Worm (Caenorhabditis elegans) whole organism, late embryonic: Measurements from ENCODE around the gene dolk-1.

Experiments
- C08G9.2 ChIP-seq: sonication (generic microtip); optimal IDR thresholded peaks from 2 replicates; lab custom pipeline; 2016; ENCODE audit warnings: mild to moderate bottlenecking, missing genetic modification characterization, moderate library complexity, missing compliant biosample characterization
- C38D4.7 ChIP-seq: fragments of 200-800 bp; sonication (Bioruptor generic); optimal IDR thresholded peaks from 2 replicates; lab custom pipeline; 2018; ENCODE audit warnings: mild to moderate bottlenecking, missing genetic modification characterization, moderate library complexity, missing compliant biosample characterization
- F13H6.1 ChIP-seq: sonication (generic microtip); optimal IDR thresholded peaks from 2 replicates; lab custom pipeline; 2016; ENCODE audit warnings: missing genetic modification characterization, missing compliant biosample characterization
- K02D7.2 ChIP-seq: sonication (generic microtip); optimal IDR thresholded peaks from 2 replicates; lab custom pipeline; 2017; ENCODE audit warnings: mild to moderate bottlenecking, missing genetic modification characterization, missing compliant biosample characterization
- K09A11.1 ChIP-seq: sonication (generic microtip); optimal IDR thresholded peaks from 2 replicates; lab custom pipeline; 2017; ENCODE audit warnings: antibody characterized with exemption, mild to moderate bottlenecking, missing genetic modification characterization, missing compliant biosample characterization; ENCODE audit not compliant: insufficient read depth
- Y22D7AL.16 ChIP-seq: sonication (generic microtip); optimal IDR thresholded peaks from 2 replicates; lab custom pipeline; 2016; ENCODE audit warnings: missing genetic modification characterization, missing compliant biosample characterization
- ahr-1 ChIP-seq: sonication (generic microtip); optimal IDR thresholded peaks from 2 replicates; lab custom pipeline; 2016; ENCODE audit warnings: missing genetic modification characterization, missing compliant biosample characterization
- ama-1 ChIP-seq: fragments of 150-350 bp; optimal IDR thresholded peaks from 2 replicates; lab custom pipeline; 2014
- ceh-14 ChIP-seq: sonication (generic microtip); optimal IDR thresholded peaks from 2 replicates; lab custom pipeline; 2016; ENCODE audit warnings: missing genotype, missing genetic modification characterization, missing compliant biosample characterization
- ceh-19 ChIP-seq: fragments of 200-800 bp; sonication (Bioruptor generic); optimal IDR thresholded peaks from 2 replicates; lab custom pipeline; 2018; ENCODE audit warnings: mild to moderate bottlenecking, missing genetic modification characterization, missing compliant biosample characterization
- ceh-2 ChIP-seq: sonication (generic microtip); optimal IDR thresholded peaks from 2 replicates; lab custom pipeline; 2016; ENCODE audit warnings: missing genotype, missing genetic modification characterization, missing compliant biosample characterization
- ceh-22 ChIP-seq: sonication (generic microtip); optimal IDR thresholded peaks from 2 replicates; lab custom pipeline; 2017; ENCODE audit warnings: missing biosample characterization, missing genetic modification characterization
- ceh-24 ChIP-seq: sonication (generic microtip); optimal IDR thresholded peaks from 2 replicates; lab custom pipeline; 2016; ENCODE audit warnings: mild to moderate bottlenecking, missing genetic modification characterization, missing compliant biosample characterization
- ceh-30 ChIP-seq: fragments of 150-350 bp; optimal IDR thresholded peaks from 2 replicates; lab custom pipeline; 2014; ENCODE audit warnings: missing biosample characterization, missing genetic modification characterization
- ceh-31 ChIP-seq: sonication (generic microtip); optimal IDR thresholded peaks from 2 replicates; lab custom pipeline; 2016; ENCODE audit warnings: missing genetic modification characterization, missing compliant biosample characterization
- ceh-34 ChIP-seq: sonication (generic microtip); optimal IDR thresholded peaks from 2 replicates; lab custom pipeline; 2016; ENCODE audit warnings: mild to moderate bottlenecking, missing genetic modification characterization, missing compliant biosample characterization
- ceh-48 ChIP-seq: sonication (generic microtip); optimal IDR thresholded peaks from 2 replicates; lab custom pipeline; 2016; ENCODE audit warnings: missing genetic modification characterization, inconsistent platforms, missing compliant biosample characterization
- che-1 ChIP-seq: sonication (generic microtip); optimal IDR thresholded peaks from 2 replicates; lab custom pipeline; 2016; ENCODE audit warnings: mild to moderate bottlenecking, missing genetic modification characterization, missing compliant biosample characterization
- dmd-4 ChIP-seq: sonication (generic microtip); optimal IDR thresholded peaks from 2 replicates; lab custom pipeline; 2016; ENCODE audit warnings: borderline replicate concordance, missing genetic modification characterization, missing compliant biosample characterization
- dve-1 ChIP-seq: sonication (generic microtip); optimal IDR thresholded peaks from 2 replicates; lab custom pipeline; 2017; ENCODE audit warnings: antibody characterized with exemption, mild to moderate bottlenecking, missing genetic modification characterization, missing compliant biosample characterization
- elt-2 ChIP-seq: sonication (generic microtip); optimal IDR thresholded peaks from 2 replicates; lab custom pipeline; 2016; ENCODE audit warnings: missing genetic modification reagents, missing genetic modification characterization, missing compliant biosample characterization
- elt-4 ChIP-seq: sonication (generic microtip); optimal IDR thresholded peaks from 2 replicates; lab custom pipeline; 2016; ENCODE audit warnings: missing genetic modification characterization, missing compliant biosample characterization
- ets-4 ChIP-seq: sonication (generic microtip); optimal IDR thresholded peaks from 2 replicates; lab custom pipeline; 2016; ENCODE audit warnings: missing genetic modification characterization, missing compliant biosample characterization
- fax-1 ChIP-seq: sonication (generic microtip); optimal IDR thresholded peaks from 2 replicates; lab custom pipeline; 2016; ENCODE audit warnings: missing genotype, missing genetic modification characterization, missing compliant biosample characterization
- fkh-10 ChIP-seq: fragments of 150-350 bp; optimal IDR thresholded peaks from 2 replicates; lab custom pipeline; 2014; ENCODE audit warnings: missing biosample characterization, missing genetic modification reagents, missing genetic modification characterization
- fkh-6 ChIP-seq: sonication (generic microtip); optimal IDR thresholded peaks from 2 replicates; lab custom pipeline; 2016; ENCODE audit warnings: missing genetic modification characterization, missing compliant biosample characterization
- hlh-30 ChIP-seq: sonication (generic microtip); optimal IDR thresholded peaks from 2 replicates; lab custom pipeline; 2017; ENCODE audit warnings: antibody characterized with exemption, missing genetic modification characterization, missing compliant biosample characterization; ENCODE audit not compliant: insufficient read depth
- hlh-6 ChIP-seq: sonication (generic microtip); optimal IDR thresholded peaks from 2 replicates; lab custom pipeline; 2016; ENCODE audit warnings: missing genotype, missing genetic modification characterization, missing compliant biosample characterization
- lim-6 ChIP-seq: sonication (generic microtip); optimal IDR thresholded peaks from 2 replicates; lab custom pipeline; 2016; ENCODE audit warnings: missing genetic modification characterization, missing compliant biosample characterization
- lin-11 ChIP-seq: fragments of 200-800 bp; sonication (Bioruptor generic); optimal IDR thresholded peaks from 2 replicates; lab custom pipeline; 2018; ENCODE audit warnings: mild to moderate bottlenecking, missing genetic modification characterization, missing compliant biosample characterization
- madf-2 ChIP-seq: sonication (generic microtip); optimal IDR thresholded peaks from 2 replicates; lab custom pipeline; 2017; ENCODE audit warnings: missing genetic modification characterization, missing compliant biosample characterization
- mec-3 ChIP-seq: sonication (generic microtip); optimal IDR thresholded peaks from 2 replicates; lab custom pipeline; 2016; ENCODE audit warnings: borderline replicate concordance, missing genetic modification characterization, missing compliant biosample characterization
- nfya-1 ChIP-seq: sonication (generic microtip); optimal IDR thresholded peaks from 2 replicates; lab custom pipeline; 2017; ENCODE audit warnings: missing genetic modification characterization, mild to moderate bottlenecking, missing compliant biosample characterization, antibody characterized with exemption, moderate library complexity
- odd-2 ChIP-seq: sonication (generic microtip); optimal IDR thresholded peaks from 2 replicates; lab custom pipeline; 2017; ENCODE audit warnings: antibody characterized with exemption, mild to moderate bottlenecking, missing genetic modification characterization, missing compliant biosample characterization
- pha-2 ChIP-seq: sonication (generic microtip); optimal IDR thresholded peaks from 2 replicates; lab custom pipeline; 2017; ENCODE audit warnings: mild to moderate bottlenecking, missing genetic modification characterization, missing compliant biosample characterization
- pha-4 ChIP-seq: fragments of 150-350 bp; optimal IDR thresholded peaks from 2 replicates; lab custom pipeline; 2018; ENCODE audit warnings: missing biosample characterization, missing genetic modification reagents, missing genetic modification characterization
- pqm-1 ChIP-seq: sonication (generic microtip); optimal IDR thresholded peaks from 2 replicates; lab custom pipeline; 2016; ENCODE audit warnings: missing genetic modification characterization, missing compliant biosample characterization
- rnt-1 ChIP-seq: sonication (generic microtip); optimal IDR thresholded peaks from 2 replicates; lab custom pipeline; 2016; ENCODE audit warnings: missing genetic modification characterization, missing compliant biosample characterization
- sdc-2 ChIP-seq: sonication (generic microtip); optimal IDR thresholded peaks from 2 replicates; lab custom pipeline; 2016; ENCODE audit warnings: missing genotype, missing genetic modification characterization, missing compliant biosample characterization
- sox-4 ChIP-seq: sonication (generic microtip); optimal IDR thresholded peaks from 2 replicates; lab custom pipeline; 2017; ENCODE audit warnings: mild to moderate bottlenecking, missing genetic modification characterization, inconsistent platforms, missing compliant biosample characterization
- tbx-2 ChIP-seq: sonication (generic microtip); optimal IDR thresholded peaks from 2 replicates; lab custom pipeline; 2016; ENCODE audit warnings: missing genetic modification characterization, missing compliant biosample characterization
- tbx-7 ChIP-seq: sonication (generic microtip); optimal IDR thresholded peaks from 2 replicates; lab custom pipeline; 2016; ENCODE audit warnings: missing genotype, missing genetic modification characterization, missing compliant biosample characterization
- ttx-3 ChIP-seq: sonication (generic microtip); optimal IDR thresholded peaks from 2 replicates; lab custom pipeline; 2016; ENCODE audit warnings: missing genetic modification reagents, missing genetic modification characterization, missing compliant biosample characterization
- unc-3 ChIP-seq, 2 experiments: fragments of 200-800 bp in 1 of 2; sonication (Bioruptor generic) in 1 of 2; sonication (generic microtip) in 1 of 2; conservative IDR thresholded peaks in 1 of 2; optimal IDR thresholded peaks in 1 of 2; 2 replicates each; pipeline versions ENCODE4 v1.3.6 to Lab custom; 2016 to 2022; ENCODE audit warnings: missing compliant biosample characterization in 2 of 2, missing genetic modification characterization in 2 of 2, missing genetic modification reagents in 1 of 2
- unc-42 ChIP-seq: sonication (generic microtip); optimal IDR thresholded peaks from 2 replicates; lab custom pipeline; 2016; ENCODE audit warnings: missing genotype, missing genetic modification characterization, missing compliant biosample characterization
- unc-86 ChIP-seq: sonication (generic microtip); optimal IDR thresholded peaks from 2 replicates; lab custom pipeline; 2016; ENCODE audit warnings: missing genetic modification characterization, missing compliant biosample characterization
- ztf-16 ChIP-seq: sonication (generic microtip); optimal IDR thresholded peaks from 2 replicates; lab custom pipeline; 2017; ENCODE audit warnings: missing genetic modification characterization, missing compliant biosample characterization

dolk-1 gene

DNA sequence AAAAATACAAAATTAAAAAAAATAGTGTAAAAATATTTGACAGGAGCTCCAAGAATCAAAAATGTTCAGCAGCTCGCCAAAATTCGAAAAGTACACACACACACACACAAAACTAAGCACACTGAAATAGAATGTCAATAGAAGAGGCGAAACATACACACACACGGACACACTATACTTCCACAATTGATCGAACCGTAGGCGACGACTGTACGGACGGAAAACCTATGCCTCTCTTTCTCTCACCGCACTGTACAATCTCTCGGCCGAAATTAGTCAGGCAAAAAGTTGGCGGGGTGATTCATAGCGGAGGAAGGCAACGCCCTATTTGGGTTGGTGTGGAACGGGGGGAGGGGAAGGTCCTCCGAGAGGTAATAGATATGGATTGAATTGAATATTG, 14.1 kb upstream of the dolk-1 start:
- TF ChIP-seq ceh-48 (no peak), ets-4 (tag; lab: Kevin White, UChicago) (peak; percentile 20), madf-2 (no peak), ceh-31 (no peak)

ce11 chrIII:11946973-11947372, 13.5 kb upstream of the dolk-1 start, which contains the start of gene Y56A3A.7:
TSS of gene Y56A3A.7 (minus strand) at chrIII:11947019.
- TF ChIP-seq pha-4 (tag; lab: Kevin White, UChicago) (no peak), nfya-1 (tag; lab: Kevin White, UChicago) (peak; percentile 76)

DNA sequence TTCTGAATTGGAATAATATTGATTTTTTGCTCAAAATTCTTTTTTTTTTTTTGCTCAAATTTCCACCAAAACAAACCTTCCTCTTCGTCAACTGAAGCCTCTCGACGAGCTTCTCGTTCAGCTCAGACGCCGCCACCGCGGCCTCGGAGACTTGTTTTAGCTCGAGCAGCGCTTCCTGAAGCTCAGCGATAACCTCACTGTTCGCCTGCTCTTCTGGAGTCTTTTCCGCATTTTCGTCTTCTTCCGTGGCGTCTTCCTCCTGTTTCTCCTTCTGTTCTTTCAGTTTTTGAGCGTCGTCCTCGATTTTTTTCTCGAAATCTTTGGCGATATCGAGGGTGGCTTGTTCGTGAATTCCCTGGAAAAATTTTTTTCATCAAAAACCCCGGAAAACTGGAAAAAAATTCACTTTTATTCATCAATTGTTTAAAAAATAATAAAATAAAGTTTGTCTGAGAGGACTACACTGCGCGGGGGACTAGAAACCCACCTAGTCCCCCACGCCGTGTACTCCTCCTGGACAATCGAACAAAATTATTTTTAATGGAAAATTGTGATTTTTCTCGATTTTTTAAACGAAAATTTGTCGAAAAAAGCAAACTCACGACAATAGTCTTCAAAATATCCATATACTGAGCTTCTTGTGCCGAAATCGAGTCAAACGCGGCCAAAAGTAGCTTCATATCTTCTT, 12.8 kb upstream of the dolk-1 start:
- TF ChIP-seq pqm-1 (tag; lab: Kevin White, UChicago) (peak; percentile 59), F13H6.1 (peak; percentile 72), ceh-19 (GFP tag; lab: Kevin White, UChicago) (peak; percentile 33), unc-86 (tag; lab: Kevin White, UChicago) (peak; percentile 49), K02D7.2 (tag; lab: Kevin White, UChicago) (peak; percentile 69), sdc-2 (peak; percentile 41), elt-2 (peak; percentile 69), lin-11 (tag; lab: Kevin White, UChicago) (no peak), ceh-22 (tag; lab: Kevin White, UChicago) (no peak), tbx-2 (tag; lab: Kevin White, UChicago) (peak; percentile 94), ttx-3 (tag; lab: Kevin White, UChicago) (peak; percentile 14), elt-4 (tag; lab: Kevin White, UChicago) (no peak), Y22D7AL.16 (tag; lab: Kevin White, UChicago) (no peak), unc-42 (tag; lab: Kevin White, UChicago) (peak; percentile 85), C08G9.2 (peak; percentile 95), che-1 (no peak), pha-2 (tag; lab: Kevin White, UChicago) (peak; percentile 42), ceh-2 (tag; lab: Kevin White, UChicago) (peak; percentile 98), ahr-1 (tag; lab: Kevin White, UChicago) (peak; percentile 48), lim-6 (tag; lab: Kevin White, UChicago) (peak; percentile 81), C38D4.7 (GFP tag; lab: Kevin White, UChicago) (no peak), fkh-6 (tag; lab: Kevin White, UChicago) (peak; percentile 51), ztf-16 (tag; lab: Kevin White, UChicago) (no peak), odd-2 (no peak), ceh-24 (no peak), tbx-7 (peak; percentile 96), unc-3 (GFP tag; conservative IDR thresholded peaks at IDR 0.05; lab: Robert Waterston, UW) (peak; percentile 64), unc-3 (tag; optimal IDR thresholded peaks at IDR 0.05; lab: Kevin White, UChicago) (peak; percentile 33), ceh-48 (no peak), nfya-1 (tag; lab: Kevin White, UChicago) (peak; percentile 64), ceh-34 (tag; lab: Kevin White, UChicago) (peak; percentile 60), K09A11.1 (tag; lab: Kevin White, UChicago) (no peak), sox-4 (tag; lab: Kevin White, UChicago) (no peak), hlh-6 (peak; percentile 65), ets-4 (tag; lab: Kevin White, UChicago) (peak; percentile 97), mec-3 (tag; lab: Kevin White, UChicago) (peak; percentile 84), ceh-31 (peak; percentile 98), fkh-10 (GFP tag; lab: Kevin White, UChicago) (no peak), dve-1 (tag; lab: Kevin White, UChicago) (no peak), rnt-1 (peak; percentile 59), fax-1 (tag; lab: Kevin White, UChicago) (peak; percentile 71), hlh-30 (tag; lab: Kevin White, UChicago) (no peak), ama-1 (no peak), ceh-30 (tag; lab: Kevin White, UChicago) (no peak), dmd-4 (tag; lab: Kevin White, UChicago) (peak; percentile 34), ceh-14 (tag; lab: Kevin White, UChicago) (peak; percentile 47)
